Worm (Caenorhabditis elegans): ENCODE data around the gene pfas-1.
A peak's percentile ranks its signal among the peaks of the same experiment; 100 is the strongest.

The pfas-1 gene

DNA sequence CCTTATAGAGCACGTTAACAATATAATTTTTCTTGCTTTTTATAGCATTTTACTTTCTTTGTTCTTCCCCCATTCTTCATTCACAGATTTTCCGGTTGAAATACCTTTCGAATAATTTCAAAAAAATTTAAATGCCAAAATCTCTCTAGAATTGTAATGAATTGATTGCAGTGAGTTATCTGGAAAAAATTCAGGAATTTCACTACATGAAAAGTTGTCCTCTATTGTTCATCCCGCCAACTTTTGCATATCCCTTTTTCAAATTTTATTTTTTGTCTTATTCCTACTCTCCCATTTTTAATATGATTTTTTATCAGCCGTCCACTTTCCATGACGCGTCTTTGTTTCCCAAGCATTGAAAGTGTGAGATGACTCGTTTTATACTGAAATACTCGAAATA lies 10.3 kb upstream of the pfas-1 start:
- TF ChIP-seq egl-5 (tag; optimal IDR thresholded peaks at IDR 0.05) (no peak), mdl-1 (tag; optimal IDR thresholded peaks at IDR 0.05) (no peak), tbx-2 (tag; optimal IDR thresholded peaks at IDR 0.05) (no peak), nhr-77 (tag; optimal IDR thresholded peaks at IDR 0.05) (no peak), nhr-25 (tag; optimal IDR thresholded peaks at IDR 0.05) (no peak), fkh-2 (tag; optimal IDR thresholded peaks at IDR 0.05) (no peak), nhr-76 (tag; optimal IDR thresholded peaks at IDR 0.05) (no peak), nhr-23 (tag; optimal IDR thresholded peaks at IDR 0.05) (no peak), nhr-28 (tag; optimal IDR thresholded peaks at IDR 0.05) (no peak), hmg-11 (tag; optimal IDR thresholded peaks at IDR 0.05) (no peak), mml-1 (tag; optimal IDR thresholded peaks at IDR 0.05) (no peak), R02D3.7 (tag; optimal IDR thresholded peaks at IDR 0.05) (no peak), lsy-12 (tag; optimal IDR thresholded peaks at IDR 0.05) (no peak), pqm-1 (tag; optimal IDR thresholded peaks at IDR 0.05) (no peak), ceh-82 (tag; optimal IDR thresholded peaks at IDR 0.05) (no peak)

DNA sequence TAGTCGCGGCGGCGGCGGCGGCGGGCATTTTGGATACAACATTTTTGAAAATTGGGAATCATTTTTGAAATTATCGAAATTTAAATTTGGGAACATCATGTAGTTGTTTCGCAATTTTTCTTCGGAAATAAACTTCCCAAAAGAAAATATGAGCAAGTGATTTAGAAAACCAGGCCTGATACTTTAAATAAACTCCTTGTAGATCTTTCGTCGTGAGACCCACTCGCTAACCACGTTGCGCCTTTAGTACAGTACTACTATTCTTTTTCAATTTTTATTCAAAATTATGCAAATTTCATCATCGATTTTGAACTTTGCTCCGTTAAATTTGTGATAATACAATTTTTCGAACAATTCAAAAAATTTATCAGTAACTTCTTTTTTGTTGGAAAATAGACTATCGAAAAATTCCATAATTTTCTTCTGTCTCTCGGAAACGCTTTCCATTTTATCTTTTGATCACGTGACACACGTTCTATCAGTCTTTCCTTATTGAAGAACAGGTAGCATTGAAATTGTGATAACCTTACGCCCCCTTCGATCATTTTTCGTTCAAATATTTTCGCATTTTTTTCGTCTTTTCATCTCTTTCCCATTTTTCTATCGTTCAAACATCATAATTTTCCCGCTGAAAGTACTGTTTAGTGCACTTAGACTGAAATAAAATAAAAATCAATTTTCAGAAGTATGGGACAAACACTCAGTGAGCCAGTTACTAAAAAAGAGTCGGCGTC lies 6.9 kb upstream of the pfas-1 start, which contains the start of gene ppm-2:
Gene ppm-2 (plus strand): TSS at position 684 of the 734 bp plus-strand sequence.
- TF ChIP-seq nhr-23 (tag; optimal IDR thresholded peaks at IDR 0.05) = peak; percentile 39
- TF ChIP-seq nfya-1 (tag; optimal IDR thresholded peaks at IDR 0.05; ENCODE audit: insufficient read depth) = no peak
- TF ChIP-seq nhr-67 (tag; optimal IDR thresholded peaks at IDR 0.05) = no peak
- TF ChIP-seq unc-62 (GFP tag; optimal IDR thresholded peaks at IDR 0.05) = no peak
- no peak for TF ChIP-seq ztf-11 (tag; optimal IDR thresholded peaks at IDR 0.05)
- TF ChIP-seq ZK546.5 (tag; optimal IDR thresholded peaks at IDR 0.05) = no peak
- TF ChIP-seq mdl-1 (tag; optimal IDR thresholded peaks at IDR 0.05) = peak; percentile 5
- TF ChIP-seq nhr-25 (tag; optimal IDR thresholded peaks at IDR 0.05) = peak; percentile 15
- no peak for TF ChIP-seq elt-1 (tag; optimal IDR thresholded peaks at IDR 0.05)
- no peak for TF ChIP-seq mml-1 (tag; optimal IDR thresholded peaks at IDR 0.05)
- no peak for TF ChIP-seq hmg-11 (tag; optimal IDR thresholded peaks at IDR 0.05)
- TF ChIP-seq ama-1 (optimal IDR thresholded peaks at IDR 0.05) = peak; percentile 12
- no peak for TF ChIP-seq ceh-82 (tag; optimal IDR thresholded peaks at IDR 0.05)
- no peak for TF ChIP-seq skn-1 (tag; optimal IDR thresholded peaks at IDR 0.05)
- no peak for TF ChIP-seq nhr-28 (tag; optimal IDR thresholded peaks at IDR 0.05)
- TF ChIP-seq sea-2 (GFP tag; optimal IDR thresholded peaks at IDR 0.05) = no peak
- no peak for TF ChIP-seq pha-4 (tag; optimal IDR thresholded peaks at IDR 0.05)
- no peak for TF ChIP-seq fos-1 (tag; optimal IDR thresholded peaks at IDR 0.05)
- peak; percentile 63 for TF ChIP-seq elt-2 (tag; optimal IDR thresholded peaks at IDR 0.05)
- no peak for TF ChIP-seq ceh-9 (tag; optimal IDR thresholded peaks at IDR 0.05)
- peak; percentile 8 for TF ChIP-seq jun-1 (tag; optimal IDR thresholded peaks at IDR 0.05)
- TF ChIP-seq aly-2 (tag; optimal IDR thresholded peaks at IDR 0.05) = no peak
- no peak for TF ChIP-seq nhr-43 (tag; optimal IDR thresholded peaks at IDR 0.05; ENCODE audit: poor library complexity, severe bottlenecking)
- TF ChIP-seq lsy-12 (tag; optimal IDR thresholded peaks at IDR 0.05) = no peak
- no peak for TF ChIP-seq elt-3 (tag; optimal IDR thresholded peaks at IDR 0.05)

DNA sequence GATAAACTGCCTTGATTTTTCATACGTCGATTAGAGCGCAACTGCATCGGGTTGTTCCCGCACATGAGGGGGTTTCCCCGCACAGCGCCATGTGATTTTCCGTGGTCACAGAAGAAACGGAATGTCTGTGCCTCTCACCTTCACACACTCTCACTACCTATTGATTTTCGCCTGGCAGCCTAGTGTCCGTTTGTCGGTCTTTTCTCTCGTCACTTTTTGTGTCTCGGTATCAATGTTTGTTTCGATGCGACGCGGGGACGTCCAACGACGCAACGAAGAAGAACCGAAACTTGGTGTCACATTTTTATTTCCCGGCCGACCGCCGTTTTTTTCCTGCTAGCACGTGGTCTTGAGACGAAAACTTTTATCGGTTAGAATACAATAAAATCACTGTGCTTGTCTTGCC lies 6.3 kb upstream of the pfas-1 start:
- TF ChIP-seq ceh-28 (tag; optimal IDR thresholded peaks at IDR 0.05) (peak; percentile 95), tbx-2 (tag; optimal IDR thresholded peaks at IDR 0.05) (peak; percentile 74), R02D3.7 (tag; optimal IDR thresholded peaks at IDR 0.05) (peak; percentile 64), nhr-12 (tag; optimal IDR thresholded peaks at IDR 0.05) (no peak), unc-39 (tag; optimal IDR thresholded peaks at IDR 0.05) (no peak), nhr-237 (tag; optimal IDR thresholded peaks at IDR 0.05) (no peak), jun-1 (tag; optimal IDR thresholded peaks at IDR 0.05) (peak; percentile 93), aly-2 (tag; optimal IDR thresholded peaks at IDR 0.05) (no peak), ztf-11 (tag; optimal IDR thresholded peaks at IDR 0.05) (no peak), nhr-43 (tag; optimal IDR thresholded peaks at IDR 0.05; ENCODE audit: poor library complexity, severe bottlenecking) (peak; percentile 93), pqm-1 (tag; optimal IDR thresholded peaks at IDR 0.05) (peak; percentile 98), pha-4 (tag; optimal IDR thresholded peaks at IDR 0.05) (peak; percentile 94), nhr-23 (tag; optimal IDR thresholded peaks at IDR 0.05) (peak; percentile 92), eor-1 (tag; optimal IDR thresholded peaks at IDR 0.05) (no peak), ceh-9 (tag; optimal IDR thresholded peaks at IDR 0.05) (no peak), ceh-82 (tag; optimal IDR thresholded peaks at IDR 0.05) (no peak), fkh-10 (GFP tag; optimal IDR thresholded peaks at IDR 0.05) (peak; percentile 49), elt-3 (tag; optimal IDR thresholded peaks at IDR 0.05) (peak in 1 of 3 experiments; percentile 93), egl-5 (tag; optimal IDR thresholded peaks at IDR 0.05) (peak; percentile 88), elt-2 (tag; optimal IDR thresholded peaks at IDR 0.05) (peak; percentile 96), nhr-11 (tag; optimal IDR thresholded peaks at IDR 0.05) (peak; percentile 87), hmg-11 (tag; optimal IDR thresholded peaks at IDR 0.05) (peak; percentile 81), lin-15B (tag; optimal IDR thresholded peaks at IDR 0.05) (peak; percentile 87), nhr-76 (tag; optimal IDR thresholded peaks at IDR 0.05) (peak; percentile 21), mml-1 (tag; optimal IDR thresholded peaks at IDR 0.05) (peak; percentile 24), nhr-77 (tag; optimal IDR thresholded peaks at IDR 0.05) (no peak), nhr-28 (tag; optimal IDR thresholded peaks at IDR 0.05) (no peak), lsy-12 (tag; optimal IDR thresholded peaks at IDR 0.05) (peak; percentile 87), fkh-2 (tag; optimal IDR thresholded peaks at IDR 0.05) (no peak), nfya-1 (tag; optimal IDR thresholded peaks at IDR 0.05; ENCODE audit: insufficient read depth) (peak; percentile 90), unc-62 (GFP tag; optimal IDR thresholded peaks at IDR 0.05) (peak; percentile 56), daf-12 (tag; optimal IDR thresholded peaks at IDR 0.05) (no peak), ZK546.5 (tag; optimal IDR thresholded peaks at IDR 0.05) (no peak), nhr-25 (tag; optimal IDR thresholded peaks at IDR 0.05) (peak; percentile 98), snpc-4 (tag; optimal IDR thresholded peaks at IDR 0.05) (peak; percentile 83), sea-2 (GFP tag; optimal IDR thresholded peaks at IDR 0.05) (peak; percentile 47), nhr-67 (tag; optimal IDR thresholded peaks at IDR 0.05) (no peak), elt-1 (tag; optimal IDR thresholded peaks at IDR 0.05) (peak; percentile 25), zag-1 (tag; optimal IDR thresholded peaks at IDR 0.05) (no peak)
